Fruit fly (Drosophila melanogaster): ENCODE data around the gene CG7857.

DNA sequence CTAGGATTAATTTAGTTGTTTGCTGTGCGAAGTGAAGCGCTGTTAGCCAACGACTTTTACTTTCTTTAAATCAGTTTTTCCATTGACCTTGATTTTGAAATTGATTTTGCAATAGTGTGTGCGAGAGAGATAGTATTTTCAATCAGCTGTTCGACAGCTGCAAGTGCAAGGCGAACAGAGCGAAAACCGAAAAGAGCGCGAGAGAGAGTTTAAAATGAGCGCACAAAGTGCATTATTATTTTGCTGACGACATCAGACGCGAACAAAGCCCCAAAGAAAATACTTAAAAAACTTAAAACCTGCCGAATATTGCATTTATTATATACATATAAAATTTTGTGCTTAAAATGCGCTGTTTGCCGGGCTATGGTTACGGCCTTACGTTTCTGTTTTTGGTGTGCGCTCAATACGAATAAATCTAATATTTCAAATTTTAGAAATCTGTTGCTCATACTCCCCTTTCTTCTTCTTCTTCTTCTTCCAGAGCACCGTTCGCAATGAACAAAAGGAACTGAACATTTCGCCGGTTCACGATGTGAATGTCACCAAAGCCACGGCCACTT, 7.1 kb upstream of the CG7857 start:
- TF ChIP-seq CHES-1-like (GFP tag; optimal IDR thresholded peaks at IDR 0.05) (no peak), org-1 (GFP tag; optimal IDR thresholded peaks at IDR 0.05) (no peak), ro (GFP tag; IDR thresholded peaks at IDR 0.05) (no peak), gem (tag; optimal IDR thresholded peaks at IDR 0.05) (no peak), p53 (GFP tag; optimal IDR thresholded peaks at IDR 0.05) (no peak), stwl (tag; optimal IDR thresholded peaks at IDR 0.05) (no peak)
